Worm (Caenorhabditis elegans): Measurements from ENCODE around the gene Y43F8B.24.
A peak's percentile ranks its signal among the peaks of the same experiment; 100 is the strongest.

Gene Y43F8B.24

ce11 chrV:19490461-19490860, 33.2 kb downstream of the Y43F8B.24 start, which contains the start of gene Y43F8B.7:
Gene Y43F8B.7 (plus strand): TSS chrV:19490761.
- TF ChIP-seq D2030.7 (GFP tag; IDR thresholded peaks at IDR 0.05) (no peak), repo-1 (tag; optimal IDR thresholded peaks at IDR 0.05) (no peak), chd-7 (tag; optimal IDR thresholded peaks at IDR 0.05) (no peak), egl-18 (GFP tag; IDR thresholded peaks at IDR 0.05) (no peak), attf-5 (GFP tag; optimal IDR thresholded peaks at IDR 0.05) (no peak), madf-10 (tag; optimal IDR thresholded peaks at IDR 0.05) (no peak), hrde-1 (tag; optimal IDR thresholded peaks at IDR 0.05; ENCODE audit: borderline replicate concordance) (no peak), let-607 (tag; optimal IDR thresholded peaks at IDR 0.05) (no peak), fkh-3 (tag; optimal IDR thresholded peaks at IDR 0.05) (no peak), nhr-27 (tag; optimal IDR thresholded peaks at IDR 0.05) (no peak), gei-17 (GFP tag; optimal IDR thresholded peaks at IDR 0.05) (no peak), ztf-6 (GFP tag; IDR thresholded peaks at IDR 0.05) (no peak)

ce11 chrV:19491302-19491701, 34.1 kb downstream of the Y43F8B.24 start, which contains the start of gene Y43F8B.29:
Gene Y43F8B.29 (plus strand): TSS chrV:19491602.
- TF ChIP-seq lin-40 (tag; optimal IDR thresholded peaks at IDR 0.05): no peak
- no peak for TF ChIP-seq lsl-1 (GFP tag; optimal IDR thresholded peaks at IDR 0.05)
- no peak for TF ChIP-seq F55B11.4 (tag; optimal IDR thresholded peaks at IDR 0.05; ENCODE audit: borderline replicate concordance, insufficient read depth)
- TF ChIP-seq nhr-179 (tag; optimal IDR thresholded peaks at IDR 0.05): no peak
- TF ChIP-seq ceh-79 (tag; optimal IDR thresholded peaks at IDR 0.05): no peak
- TF ChIP-seq ama-1 (optimal IDR thresholded peaks at IDR 0.05): no peak
- no peak for TF ChIP-seq ama-1 (GFP tag; optimal IDR thresholded peaks at IDR 0.05)
- TF ChIP-seq mes-4 (tag; optimal IDR thresholded peaks at IDR 0.05): no peak
- no peak for TF ChIP-seq lin-26 (GFP tag; IDR thresholded peaks at IDR 0.05)
- no peak for TF ChIP-seq nhr-80 (tag; optimal IDR thresholded peaks at IDR 0.05)
- TF ChIP-seq xnd-1 (tag; optimal IDR thresholded peaks at IDR 0.05): no peak
- TF ChIP-seq unc-130 (GFP tag; optimal IDR thresholded peaks at IDR 0.05): no peak
- no peak for TF ChIP-seq cebp-1 (GFP tag; IDR thresholded peaks at IDR 0.05)
- no peak for TF ChIP-seq cebp-1 (tag; optimal IDR thresholded peaks at IDR 0.05)
- no peak for TF ChIP-seq snpc-3.4 (tag; optimal IDR thresholded peaks at IDR 0.05)
- TF ChIP-seq egl-44 (GFP tag; IDR thresholded peaks at IDR 0.05): no peak

- TF ChIP-seq ztf-28 (GFP tag; IDR thresholded peaks at IDR 0.05) (0 out of 2 replicates have a peak, but pooled peaks have one; percentile 36), zfh-2 (GFP tag; conservative IDR thresholded peaks at IDR 0.05) (peak; percentile 83), nfyb-1 (GFP tag; IDR thresholded peaks at IDR 0.05) (no peak), rpc-1 (optimal IDR thresholded peaks at IDR 0.05) (no peak), rpc-1 (tag; optimal IDR thresholded peaks at IDR 0.05) (peak; percentile 22), egrh-3 (GFP tag; IDR thresholded peaks at IDR 0.05) (peak; percentile 72; the same call in 1 of the 2 replicates), F33H1.4 (GFP tag; IDR thresholded peaks at IDR 0.05) (no peak), mcd-1 (GFP tag; IDR thresholded peaks at IDR 0.05) (0 out of 2 replicates have a peak, but pooled peaks have one; percentile 11)
Measured at ce11 chrV:19495145-19495544, 37.9 kb downstream of the Y43F8B.24 start.

ce11 chrV:19495587-19495986, 38.4 kb downstream of the Y43F8B.24 start, which contains the start of gene scl-21:
Gene scl-21 (minus strand): TSS chrV:19495687.
- no peak for TF ChIP-seq lir-1 (GFP tag; conservative IDR thresholded peaks at IDR 0.05)
- TF ChIP-seq Y53F4B.3 (GFP tag; IDR thresholded peaks at IDR 0.05): no peak
- TF ChIP-seq ztf-26 (tag; optimal IDR thresholded peaks at IDR 0.05): no peak
- TF ChIP-seq C06A6.2 (GFP tag; conservative IDR thresholded peaks at IDR 0.05): no peak
- no peak for TF ChIP-seq ceh-91 (GFP tag; IDR thresholded peaks at IDR 0.05)
- TF ChIP-seq cebp-1 (GFP tag; IDR thresholded peaks at IDR 0.05): no peak
- TF ChIP-seq cebp-1 (tag; optimal IDR thresholded peaks at IDR 0.05): no peak
- no peak for TF ChIP-seq zim-3 (tag; optimal IDR thresholded peaks at IDR 0.05)
- TF ChIP-seq nfyb-1 (GFP tag; IDR thresholded peaks at IDR 0.05): no peak
- no peak for TF ChIP-seq ama-1 (optimal IDR thresholded peaks at IDR 0.05)
- TF ChIP-seq ama-1 (GFP tag; optimal IDR thresholded peaks at IDR 0.05): no peak
- TF ChIP-seq ceh-79 (tag; optimal IDR thresholded peaks at IDR 0.05): no peak
- TF ChIP-seq bed-1 (GFP tag; IDR thresholded peaks at IDR 0.05): no peak
- no peak for TF ChIP-seq ceh-58 (GFP tag; IDR thresholded peaks at IDR 0.05)
- no peak for TF ChIP-seq F10E7.11 (tag; optimal IDR thresholded peaks at IDR 0.05)
- TF ChIP-seq mxl-1 (tag; optimal IDR thresholded peaks at IDR 0.05): no peak
- no peak for TF ChIP-seq snpc-1.1 (tag; optimal IDR thresholded peaks at IDR 0.05; ENCODE audit: insufficient read depth)
